Fruit fly (Drosophila melanogaster) whole organism, embryonic: ENCODE results near the gene aqz.

Experiments
- Bgb ChIP-seq: fragments of 200-800 bp; sonication (Bioruptor generic); IDR thresholded peaks from 2 replicates; pipeline ENCODE4 v1.3.6; 2022; ENCODE audit warnings: missing biosample characterization, missing genetic modification characterization; ENCODE audit not compliant: partially characterized antibody
- CG10543 ChIP-seq: fragments of 200-800 bp; sonication (Bioruptor generic); optimal IDR thresholded peaks from 3 replicates; lab custom pipeline; 2017; ENCODE audit warnings: missing biosample characterization, mild to moderate bottlenecking, missing genetic modification characterization, moderate library complexity
- CG10565 ChIP-seq: fragments of 200-800 bp; sonication (Bioruptor generic); optimal IDR thresholded peaks from 3 replicates; lab custom pipeline; 2016; ENCODE audit warnings: missing biosample characterization, mild to moderate bottlenecking, missing genetic modification characterization
- CG15073 ChIP-seq: fragments of 200-800 bp; sonication (Bioruptor generic); optimal IDR thresholded peaks from 2 replicates; lab custom pipeline; 2016; ENCODE audit warnings: missing biosample characterization, missing genetic modification characterization
- CG1529 ChIP-seq: fragments of 200-800 bp; sonication (Bioruptor generic); optimal IDR thresholded peaks from 3 replicates; lab custom pipeline; 2018; ENCODE audit warnings: missing biosample characterization, missing genetic modification characterization
- CG1603 ChIP-seq: fragments of 200-800 bp; sonication (Bioruptor generic); optimal IDR thresholded peaks from 2 replicates; lab custom pipeline; 2019; ENCODE audit warnings: missing biosample characterization, mild to moderate bottlenecking, missing genetic modification characterization, moderate library complexity
- CG16863 ChIP-seq: fragments of 200-800 bp; sonication (Bioruptor generic); optimal IDR thresholded peaks from 3 replicates; lab custom pipeline; 2016; ENCODE audit warnings: missing biosample characterization, missing genetic modification characterization
- CG17186 ChIP-seq: fragments of 200-800 bp; sonication (Bioruptor generic); optimal IDR thresholded peaks from 3 replicates; lab custom pipeline; 2017; ENCODE audit warnings: missing biosample characterization, missing genetic modification reagents, missing genetic modification characterization
- CG17568 ChIP-seq: fragments of 200-800 bp; sonication (Bioruptor generic); optimal IDR thresholded peaks from 2 replicates; lab custom pipeline; 2018; ENCODE audit warnings: missing biosample characterization, mild to moderate bottlenecking, missing genetic modification characterization, moderate library complexity
- CG2199 ChIP-seq: fragments of 200-800 bp; sonication (Bioruptor generic); IDR thresholded peaks from 3 replicates; pipeline ENCODE4 v1.3.6; 2022; ENCODE audit warnings: missing biosample characterization, missing genetic modification characterization
- CG34422 ChIP-seq: fragments of 200-800 bp; sonication (Bioruptor generic); IDR thresholded peaks from 3 replicates; pipeline ENCODE4 v1.3.6; 2022; ENCODE audit warnings: missing biosample characterization, missing genetic modification characterization
- CG5245 ChIP-seq: fragments of 200-800 bp; sonication (Bioruptor generic); optimal IDR thresholded peaks from 3 replicates; lab custom pipeline; 2016; ENCODE audit warnings: missing biosample characterization, missing genetic modification characterization
- CG5953 ChIP-seq: fragments of 200-800 bp; sonication (Bioruptor generic); IDR thresholded peaks from 2 replicates; pipeline ENCODE4 v1.3.6; 2022; ENCODE audit warnings: missing biosample characterization, missing genetic modification characterization
- CG6683 ChIP-seq: fragments of 200-800 bp; sonication (Bioruptor generic); optimal IDR thresholded peaks from 2 replicates; lab custom pipeline; 2017; ENCODE audit warnings: missing biosample characterization, mild to moderate bottlenecking, missing genetic modification characterization, missing genetic modification reagents
- CG6813 ChIP-seq: fragments of 200-800 bp; sonication (Bioruptor generic); optimal IDR thresholded peaks from 2 replicates; lab custom pipeline; 2017; ENCODE audit warnings: missing biosample characterization, missing genetic modification characterization, mild to moderate bottlenecking, moderate library complexity, missing genetic modification reagents
- CG6854 ChIP-seq: fragments of 200-800 bp; sonication (Bioruptor generic); optimal IDR thresholded peaks from 3 replicates; lab custom pipeline; 2017; ENCODE audit warnings: missing biosample characterization, mild to moderate bottlenecking, missing genetic modification characterization
- CG8089 ChIP-seq: fragments of 200-800 bp; sonication (Bioruptor generic); optimal IDR thresholded peaks from 3 replicates; lab custom pipeline; 2016; ENCODE audit warnings: missing biosample characterization, missing genetic modification characterization
- CG8359 ChIP-seq: fragments of 200-800 bp; sonication (Bioruptor generic); optimal IDR thresholded peaks from 2 replicates; lab custom pipeline; 2017; ENCODE audit warnings: missing biosample characterization, mild to moderate bottlenecking, missing genetic modification characterization, borderline replicate concordance
- CG8765 ChIP-seq: fragments of 200-800 bp; sonication (Bioruptor generic); IDR thresholded peaks from 2 replicates; pipeline ENCODE4 v1.3.6; 2022; ENCODE audit warnings: missing biosample characterization, missing genetic modification characterization
- Doc2 ChIP-seq: fragments of 200-800 bp; sonication (Bioruptor generic); IDR thresholded peaks from 2 replicates; pipeline ENCODE4 v1.3.6; 2022; ENCODE audit warnings: missing biosample characterization, missing genetic modification characterization
- Eip74EF ChIP-seq, 2 experiments: fragments of 200-800 bp in 1 of 2; fragments of >200 bp in 1 of 2; sonication (Bioruptor generic) in 1 of 2; optimal IDR thresholded peaks; 2 replicates each; lab custom pipeline; 2017 to 2019; ENCODE audit warnings: missing biosample characterization in 2 of 2, missing genetic modification characterization in 2 of 2, mild to moderate bottlenecking in 1 of 2, moderate library complexity in 1 of 2
- H15 ChIP-seq: fragments of 200-800 bp; sonication (Bioruptor generic); IDR thresholded peaks from 3 replicates; pipeline ENCODE4 v1.3.6; 2022; ENCODE audit warnings: missing biosample characterization, missing genetic modification characterization
- Hmr ChIP-seq: fragments of 200-800 bp; sonication (Bioruptor generic); optimal IDR thresholded peaks from 3 replicates; lab custom pipeline; 2017; ENCODE audit warnings: mild to moderate bottlenecking, missing biosample characterization, missing genetic modification reagents, missing genetic modification characterization
- Lpt ChIP-seq: fragments of >200 bp; optimal IDR thresholded peaks from 2 replicates; lab custom pipeline; 2018; ENCODE audit warnings: missing biosample characterization, missing genetic modification characterization
- Meics ChIP-seq: fragments of 200-800 bp; sonication (Bioruptor generic); optimal IDR thresholded peaks from 2 replicates; lab custom pipeline; 2017; ENCODE audit warnings: missing biosample characterization, mild to moderate bottlenecking, missing genetic modification characterization
- Mes4 ChIP-seq: fragments of 200-800 bp; sonication (Bioruptor generic); optimal IDR thresholded peaks from 2 replicates; lab custom pipeline; 2016; ENCODE audit warnings: missing biosample characterization, missing genetic modification characterization
- Side ChIP-seq: fragments of 200-800 bp; sonication (Bioruptor generic); optimal IDR thresholded peaks from 2 replicates; lab custom pipeline; 2016; ENCODE audit warnings: missing biosample characterization, missing genetic modification characterization
- Sin3A ChIP-seq: fragments of >200 bp; optimal IDR thresholded peaks from 2 replicates; lab custom pipeline; 2018
- al ChIP-seq: fragments of 200-800 bp; sonication (Bioruptor generic); IDR thresholded peaks from 2 replicates; pipeline ENCODE4 v1.3.6; 2022; ENCODE audit warnings: missing biosample characterization, missing genetic modification characterization
- ara ChIP-seq: fragments of 200-800 bp; sonication (Bioruptor generic); IDR thresholded peaks from 2 replicates; pipeline ENCODE4 v1.3.6; 2022; ENCODE audit warnings: missing biosample characterization, missing genetic modification characterization
- cad ChIP-seq: fragments of >200 bp; optimal IDR thresholded peaks from 2 replicates; lab custom pipeline; 2017; ENCODE audit warnings: missing biosample characterization, missing genetic modification characterization
- cato ChIP-seq: fragments of 200-800 bp; sonication (Bioruptor generic); optimal IDR thresholded peaks from 2 replicates; lab custom pipeline; 2016; ENCODE audit warnings: missing biosample characterization, missing genetic modification characterization, borderline replicate concordance
- caup ChIP-seq: fragments of 200-800 bp; sonication (Bioruptor generic); optimal IDR thresholded peaks from 3 replicates; lab custom pipeline; 2017; ENCODE audit warnings: missing biosample characterization, mild to moderate bottlenecking, missing genetic modification characterization, moderate library complexity; ENCODE audit not compliant: severe bottlenecking
- chif ChIP-seq, 2 experiments: fragments of 200-800 bp; sonication (Bioruptor generic); optimal IDR thresholded peaks; 3 replicates each; lab custom pipeline; 2016; ENCODE audit warnings: missing biosample characterization in 2 of 2, missing genetic modification characterization in 2 of 2
- dimm ChIP-seq: fragments of 200-800 bp; sonication (Bioruptor generic); IDR thresholded peaks from 2 replicates; pipeline ENCODE4 v1.3.6; 2022; ENCODE audit warnings: missing biosample characterization, missing genetic modification characterization
- disco-r ChIP-seq: fragments of 200-800 bp; sonication (Bioruptor generic); optimal IDR thresholded peaks from 2 replicates; lab custom pipeline; 2016; ENCODE audit warnings: missing biosample characterization, missing genetic modification characterization
- en ChIP-seq: fragments of 200-800 bp; sonication (Bioruptor generic); optimal IDR thresholded peaks from 2 replicates; lab custom pipeline; 2016; ENCODE audit warnings: missing biosample characterization, missing genetic modification characterization
- ind ChIP-seq: fragments of 200-800 bp; sonication (Bioruptor generic); optimal IDR thresholded peaks from 3 replicates; lab custom pipeline; 2016; ENCODE audit warnings: missing biosample characterization, missing genetic modification characterization
- maf-S ChIP-seq: fragments of 200-800 bp; sonication (Bioruptor generic); optimal IDR thresholded peaks from 2 replicates; lab custom pipeline; 2016; ENCODE audit warnings: missing biosample characterization, missing genetic modification characterization
- mirr ChIP-seq: fragments of 200-800 bp; sonication (Bioruptor generic); optimal IDR thresholded peaks from 3 replicates; lab custom pipeline; 2018; ENCODE audit warnings: missing biosample characterization, mild to moderate bottlenecking, missing genetic modification characterization
- onecut ChIP-seq: fragments of 200-800 bp; sonication (Bioruptor generic); IDR thresholded peaks from 2 replicates; pipeline ENCODE4 v1.3.6; 2022; ENCODE audit warnings: missing biosample characterization, missing genetic modification characterization
- pfk ChIP-seq: fragments of 200-800 bp; sonication (Bioruptor generic); optimal IDR thresholded peaks from 2 replicates; lab custom pipeline; 2018; ENCODE audit warnings: missing biosample characterization, mild to moderate bottlenecking, missing genetic modification characterization, moderate library complexity
- pita ChIP-seq: fragments of 200-800 bp; sonication (Bioruptor generic); optimal IDR thresholded peaks from 2 replicates; lab custom pipeline; 2017; ENCODE audit warnings: missing biosample characterization, mild to moderate bottlenecking, missing genetic modification characterization
- salm ChIP-seq: fragments of 200-800 bp; sonication (Bioruptor generic); optimal IDR thresholded peaks from 2 replicates; lab custom pipeline; 2018; ENCODE audit warnings: missing biosample characterization, mild to moderate bottlenecking, missing genetic modification characterization
- shn ChIP-seq: fragments of 200-800 bp; sonication (Bioruptor generic); optimal IDR thresholded peaks from 3 replicates; lab custom pipeline; 2016; ENCODE audit warnings: missing biosample characterization, missing genetic modification characterization
- sna ChIP-seq: fragments of 200-800 bp; sonication (Bioruptor generic); IDR thresholded peaks from 2 replicates; pipeline ENCODE4 v1.3.6; 2022; ENCODE audit warnings: missing biosample characterization, missing genetic modification characterization; ENCODE audit not compliant: partially characterized antibody
- so ChIP-seq: fragments of 200-800 bp; sonication (Bioruptor generic); IDR thresholded peaks from 3 replicates; pipeline ENCODE4 v1.3.6; 2022; ENCODE audit warnings: missing biosample characterization, missing genetic modification characterization
- wek ChIP-seq: fragments of 200-800 bp; sonication (Bioruptor generic); optimal IDR thresholded peaks from 3 replicates; lab custom pipeline; 2018; ENCODE audit warnings: missing biosample characterization, mild to moderate bottlenecking, missing genetic modification characterization, moderate library complexity
- z ChIP-seq: fragments of 200-800 bp; sonication (Bioruptor generic); IDR thresholded peaks from 3 replicates; pipeline ENCODE4 v1.3.6; 2022; ENCODE audit warnings: missing biosample characterization, missing genetic modification characterization
- zen ChIP-seq: fragments of 200-800 bp; sonication (Bioruptor generic); optimal IDR thresholded peaks from 3 replicates; lab custom pipeline; 2018; ENCODE audit warnings: missing biosample characterization, mild to moderate bottlenecking, missing genetic modification characterization, moderate library complexity

aqz gene

dm6 chr3R:8811323-8811936 is 9.1 kb downstream of the aqz start (continued):
- peak; percentile 98 for TF ChIP-seq CG8089 (GFP tag; lab: Kevin White, UChicago)
- peak; percentile 98 for TF ChIP-seq CG1603
- peak; percentile 99 for TF ChIP-seq CG16863
- TF ChIP-seq Lpt (GFP tag; lab: Kevin White, UChicago): no peak
- peak; percentile 98 for TF ChIP-seq CG5953
- TF ChIP-seq Sin3A (lab: Kevin White, UChicago): no peak
- TF ChIP-seq CG10543 (GFP tag; lab: Kevin White, UChicago): peak; percentile 99
- peak; percentile 100 for TF ChIP-seq Hmr
- TF ChIP-seq disco-r (GFP tag; lab: Kevin White, UChicago): peak; percentile 98
- TF ChIP-seq ara: peak; percentile 98
- peak; percentile 98 for TF ChIP-seq cato (GFP tag; lab: Kevin White, UChicago)
- TF ChIP-seq cad (GFP tag; lab: Kevin White, UChicago): no peak
- TF ChIP-seq dimm (GFP tag; lab: Robert Waterston, UW): peak; percentile 98
- TF ChIP-seq CG10565 (GFP tag; lab: Kevin White, UChicago): peak; percentile 95
- TF ChIP-seq Bgb (GFP tag; lab: Robert Waterston, UW): peak; percentile 61; the same call in 1 of the 2 replicates
- TF ChIP-seq Eip74EF (GFP tag; optimal IDR thresholded peaks at IDR 0.05; lab: Kevin White, UChicago): peak in 1 of 2 experiments; percentile 97
- TF ChIP-seq sna: no peak
- TF ChIP-seq CG34422: peak; percentile 98
- no peak for TF ChIP-seq pita
- peak; percentile 99 for TF ChIP-seq so (GFP tag; lab: Robert Waterston, UW)
- TF ChIP-seq ind (GFP tag; lab: Kevin White, UChicago): peak; percentile 99
- TF ChIP-seq zen (tag; lab: Kevin White, UChicago): peak; percentile 96
- peak; percentile 97 for TF ChIP-seq en (GFP tag; lab: Kevin White, UChicago)
- TF ChIP-seq salm (tag; lab: Kevin White, UChicago): peak; percentile 98
- TF ChIP-seq CG6854 (GFP tag; lab: Kevin White, UChicago): peak; percentile 99
- peak; percentile 95 for TF ChIP-seq wek (GFP tag; lab: Kevin White, UChicago)
- TF ChIP-seq CG2199 (GFP tag; lab: Robert Waterston, UW): peak; percentile 98
- peak; percentile 98 for TF ChIP-seq CG1529
- peak; percentile 45 for TF ChIP-seq pfk
- peak; percentile 98 for TF ChIP-seq mirr
- TF ChIP-seq chif (GFP tag; optimal IDR thresholded peaks at IDR 0.05; lab: Kevin White, UChicago): peak; percentile 98 to 99
- TF ChIP-seq Meics: peak; percentile 99
- no peak; the same call in none of the 2 replicates for TF ChIP-seq Doc2 (GFP tag; lab: Robert Waterston, UW)
- TF ChIP-seq shn (GFP tag; lab: Kevin White, UChicago): peak; percentile 97
- peak; percentile 99 for TF ChIP-seq al (GFP tag; lab: Robert Waterston, UW)
- peak; percentile 98 for TF ChIP-seq CG5245 (GFP tag; lab: Kevin White, UChicago)
- TF ChIP-seq CG17568 (GFP tag; lab: Kevin White, UChicago): peak; percentile 98
- peak; percentile 99 for TF ChIP-seq Side (GFP tag; lab: Kevin White, UChicago)
- TF ChIP-seq Mes4: peak; percentile 98
- peak; percentile 98 for TF ChIP-seq CG6813 (GFP tag; lab: Kevin White, UChicago)
- TF ChIP-seq CG8765 (GFP tag; lab: Robert Waterston, UW): peak; percentile 95
- peak; percentile 86 for TF ChIP-seq CG15073 (GFP tag; lab: Kevin White, UChicago)
- TF ChIP-seq onecut (GFP tag; lab: Robert Waterston, UW): peak; percentile 96
- peak; percentile 87 for TF ChIP-seq CG17186 (GFP tag; lab: Kevin White, UChicago)
- peak; percentile 99 for TF ChIP-seq caup (GFP tag; lab: Kevin White, UChicago)
- TF ChIP-seq z: peak; percentile 75; the same call in 2 of the 3 replicates
- TF ChIP-seq H15 (GFP tag; lab: Robert Waterston, UW): peak; percentile 98
- TF ChIP-seq maf-S (GFP tag; lab: Kevin White, UChicago): peak; percentile 99
- TF ChIP-seq CG8359 (GFP tag; lab: Kevin White, UChicago): peak; percentile 97
- peak; percentile 95 for TF ChIP-seq CG6683 (GFP tag; lab: Kevin White, UChicago)
